Fruit fly (Drosophila melanogaster): Measurements from ENCODE around the gene S6k.

S6k gene

DNA sequence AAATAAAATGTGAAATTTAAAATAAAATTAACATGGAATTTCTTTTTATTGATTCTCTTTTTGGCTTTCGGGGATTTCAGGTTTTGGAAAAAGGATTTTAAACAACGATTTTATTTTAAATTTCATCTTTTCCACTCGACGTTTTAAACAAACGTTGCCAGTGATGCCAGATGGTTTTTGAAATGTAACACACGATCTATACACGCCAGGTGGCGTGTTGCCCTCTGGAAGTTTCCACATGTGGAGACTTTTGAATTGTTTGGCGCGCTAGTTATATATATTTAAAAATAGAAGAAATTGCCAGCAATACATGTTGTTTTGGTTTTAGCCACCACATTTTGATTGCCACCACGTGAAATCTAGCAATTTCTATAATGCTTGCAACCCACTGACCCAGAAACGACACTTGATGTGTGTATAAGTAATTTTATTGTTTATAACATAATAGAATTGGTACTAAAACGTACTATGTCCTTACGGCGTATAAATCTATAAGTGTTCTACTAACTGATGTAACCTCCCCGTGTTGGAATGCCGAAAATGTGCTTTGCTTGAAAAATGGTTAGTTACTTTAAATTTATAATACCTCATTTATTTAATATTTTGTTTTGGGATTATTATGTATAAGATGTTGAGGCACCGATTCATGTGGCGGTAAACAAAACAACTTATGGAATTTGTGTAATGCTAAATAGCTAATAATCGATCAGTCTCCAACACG lies 61.0 kb downstream of the S6k start (continued):
- TF ChIP-seq CG11560 (tag; IDR thresholded peaks at IDR 0.05): no peak
- no peak for TF ChIP-seq CG31224 (GFP tag; IDR thresholded peaks at IDR 0.05)
- no peak for TF ChIP-seq ind (GFP tag; optimal IDR thresholded peaks at IDR 0.05)
- TF ChIP-seq z (GFP tag; IDR thresholded peaks at IDR 0.05): no peak
- TF ChIP-seq Ets65A (GFP tag): no peak
- no peak for TF ChIP-seq dan (GFP tag; IDR thresholded peaks at IDR 0.05)
- TF ChIP-seq Kr (GFP tag; optimal IDR thresholded peaks at IDR 0.05): no peak
- no peak for TF ChIP-seq az2 (GFP tag; optimal IDR thresholded peaks at IDR 0.05)
- no peak for TF ChIP-seq CG2712 (tag; optimal IDR thresholded peaks at IDR 0.05)
- no peak for TF ChIP-seq gce (GFP tag; IDR thresholded peaks at IDR 0.05)
- TF ChIP-seq CG2678 (tag; optimal IDR thresholded peaks at IDR 0.05): no peak
- TF ChIP-seq CG4404 (GFP tag; IDR thresholded peaks at IDR 0.05): no peak
- TF ChIP-seq eyg (GFP tag; optimal IDR thresholded peaks at IDR 0.05): no peak
- no peak for TF ChIP-seq CG2889 (GFP tag; IDR thresholded peaks at IDR 0.05)
- TF ChIP-seq ab (GFP tag; optimal IDR thresholded peaks at IDR 0.05): no peak
- TF ChIP-seq sr (GFP tag; IDR thresholded peaks at IDR 0.05): no peak
- TF ChIP-seq CG31365 (tag; optimal IDR thresholded peaks at IDR 0.05): no peak
- TF ChIP-seq Bteb2 (GFP tag; optimal IDR thresholded peaks at IDR 0.05): no peak
- TF ChIP-seq B-H2 (GFP tag; optimal IDR thresholded peaks at IDR 0.05): peak; percentile 52
- no peak for TF ChIP-seq CG1602 (GFP tag; optimal IDR thresholded peaks at IDR 0.05)
- TF ChIP-seq gfzf (GFP tag; optimal IDR thresholded peaks at IDR 0.05): peak; percentile 19
- peak in 1 of 2 experiments; percentile 13 for TF ChIP-seq chif (GFP tag; optimal IDR thresholded peaks at IDR 0.05)
- no peak for TF ChIP-seq CG10431 (GFP tag; optimal IDR thresholded peaks at IDR 0.05)
- no peak for TF ChIP-seq br (optimal IDR thresholded peaks at IDR 0.05)
- no peak for TF ChIP-seq CG10209 (GFP tag; optimal IDR thresholded peaks at IDR 0.05)
- no peak for TF ChIP-seq Oaz (GFP tag; IDR thresholded peaks at IDR 0.05)
- peak; percentile 48 for TF ChIP-seq CG33213 (GFP tag; optimal IDR thresholded peaks at IDR 0.05)
- no peak for TF ChIP-seq Hr78 (GFP tag; optimal IDR thresholded peaks at IDR 0.05)
- no peak for TF ChIP-seq CG2875 (GFP tag; optimal IDR thresholded peaks at IDR 0.05)
- no peak for TF ChIP-seq fu2 (GFP tag; optimal IDR thresholded peaks at IDR 0.05)
- TF ChIP-seq corto (GFP tag; optimal IDR thresholded peaks at IDR 0.05): no peak
- peak in 1 of 2 experiments; percentile 26 for TF ChIP-seq dpn (GFP tag; optimal IDR thresholded peaks at IDR 0.05)
- peak; percentile 35 for TF ChIP-seq CG10267 (tag; optimal IDR thresholded peaks at IDR 0.05)
- no peak for TF ChIP-seq NK7.1 (GFP tag; optimal IDR thresholded peaks at IDR 0.05)
- TF ChIP-seq Abd-B (GFP tag; optimal IDR thresholded peaks at IDR 0.05): no peak
- no peak for TF ChIP-seq CG4730 (GFP tag; IDR thresholded peaks at IDR 0.05)
- TF ChIP-seq Dp (GFP tag; optimal IDR thresholded peaks at IDR 0.05): peak; percentile 98
- no peak for TF ChIP-seq Antp (GFP tag; optimal IDR thresholded peaks at IDR 0.05)
- TF ChIP-seq sima (GFP tag; optimal IDR thresholded peaks at IDR 0.05): no peak
- peak; percentile 13 for TF ChIP-seq Chrac-16 (GFP tag; optimal IDR thresholded peaks at IDR 0.05)
- TF ChIP-seq Mes4 (GFP tag; optimal IDR thresholded peaks at IDR 0.05): no peak
- no peak for TF ChIP-seq caup (GFP tag; optimal IDR thresholded peaks at IDR 0.05; ENCODE audit: severe bottlenecking)
- no peak for TF ChIP-seq kay (GFP tag; optimal IDR thresholded peaks at IDR 0.05)
- peak; percentile 1 for TF ChIP-seq Fer3 (tag; optimal IDR thresholded peaks at IDR 0.05)
- TF ChIP-seq toy (GFP tag; IDR thresholded peaks at IDR 0.05): no peak
- no peak for TF ChIP-seq CG11504 (tag; optimal IDR thresholded peaks at IDR 0.05)
- TF ChIP-seq Spps (tag; optimal IDR thresholded peaks at IDR 0.05): no peak
- no peak for TF ChIP-seq kni (GFP tag; optimal IDR thresholded peaks at IDR 0.05)
- TF ChIP-seq eve (GFP tag; optimal IDR thresholded peaks at IDR 0.05): no peak
- TF ChIP-seq hkb (optimal IDR thresholded peaks at IDR 0.05): no peak
- no peak for TF ChIP-seq hkb (GFP tag; IDR thresholded peaks at IDR 0.05)
- TF ChIP-seq C15 (GFP tag; IDR thresholded peaks at IDR 0.05): no peak

Data from whole organism, embryonic.